Worm (Caenorhabditis elegans) whole organism, L2 larva: ENCODE data around the gene tbc-16.
A peak's percentile ranks its signal among the peaks of the same experiment; 100 is the strongest.

Experiments
- F13H6.1 ChIP-seq: sonication (generic microtip); optimal IDR thresholded peaks from 2 replicates; lab custom pipeline; 2016; ENCODE audit warnings: missing genetic modification characterization, missing compliant biosample characterization
- Y55F3AM.14 ChIP-seq: fragments of 200-800 bp; sonication (Bioruptor generic); optimal IDR thresholded peaks from 2 replicates; lab custom pipeline; 2018; ENCODE audit warnings: mild to moderate bottlenecking, missing genetic modification characterization, missing compliant biosample characterization
- ceh-82 ChIP-seq: fragments of 150-350 bp; optimal IDR thresholded peaks from 2 replicates; lab custom pipeline; 2014; ENCODE audit warnings: missing biosample characterization, missing genetic modification characterization
- elt-1 ChIP-seq: fragments of 150-350 bp; optimal IDR thresholded peaks from 2 replicates; lab custom pipeline; 2014; ENCODE audit warnings: missing biosample characterization, missing genetic modification characterization
- lin-39 ChIP-seq: fragments of 150-350 bp; optimal IDR thresholded peaks from 2 replicates; lab custom pipeline; 2014; ENCODE audit warnings: missing biosample characterization, missing genetic modification reagents, missing genetic modification characterization
- nhr-10 ChIP-seq: sonication (generic microtip); optimal IDR thresholded peaks from 2 replicates; lab custom pipeline; 2017; ENCODE audit warnings: missing biosample characterization, missing genetic modification characterization
- nhr-237 ChIP-seq: fragments of 150-350 bp; optimal IDR thresholded peaks from 2 replicates; lab custom pipeline; 2014; ENCODE audit warnings: missing biosample characterization, missing genetic modification characterization
- nhr-25 ChIP-seq: fragments of 150-350 bp; sonication (generic microtip); optimal IDR thresholded peaks from 3 replicates; lab custom pipeline; 2014; ENCODE audit warnings: missing biosample characterization, missing genetic modification characterization
- nhr-77 ChIP-seq: fragments of 150-350 bp; optimal IDR thresholded peaks from 2 replicates; lab custom pipeline; 2014; ENCODE audit warnings: missing biosample characterization, missing genetic modification characterization
- zag-1 ChIP-seq: fragments of 150-350 bp; optimal IDR thresholded peaks from 2 replicates; lab custom pipeline; 2014; ENCODE audit warnings: missing biosample characterization, missing genetic modification characterization
- ztf-11 ChIP-seq: sonication (generic microtip); optimal IDR thresholded peaks from 2 replicates; lab custom pipeline; 2017; ENCODE audit warnings: missing biosample characterization, missing genetic modification characterization
- ztf-4 ChIP-seq: fragments of 150-350 bp; optimal IDR thresholded peaks from 2 replicates; lab custom pipeline; 2014; ENCODE audit warnings: missing biosample characterization, missing genetic modification characterization

ce11 chrX:5944488-5944887, 47.4 kb downstream of the tbc-16 start, which contains the start of gene acs-17:
- TF ChIP-seq elt-1 (tag; lab: Kevin White, UChicago) (no peak), nhr-77 (tag; lab: Kevin White, UChicago) (no peak), nhr-237 (tag; lab: Kevin White, UChicago) (no peak), ztf-4 (no peak), zag-1 (tag; lab: Kevin White, UChicago) (no peak), Y55F3AM.14 (GFP tag; lab: Kevin White, UChicago) (no peak), F13H6.1 (tag; lab: Kevin White, UChicago) (no peak), ceh-82 (tag; lab: Kevin White, UChicago) (no peak), ztf-11 (tag; lab: Kevin White, UChicago) (no peak), nhr-25 (tag; lab: Kevin White, UChicago) (peak; percentile 20), nhr-10 (no peak), lin-39 (tag; lab: Kevin White, UChicago) (no peak)
